Worm (Caenorhabditis elegans) whole organism, late embryonic: ENCODE results near the gene cyp-34A7.

ENCODE experiments used
- F13H6.1 ChIP-seq: sonication (generic microtip); optimal IDR thresholded peaks from 2 replicates; lab custom pipeline; 2016; ENCODE audit warnings: missing genetic modification characterization, missing compliant biosample characterization
- ama-1 ChIP-seq: fragments of 150-350 bp; optimal IDR thresholded peaks from 2 replicates; lab custom pipeline; 2014
- ceh-24 ChIP-seq: sonication (generic microtip); optimal IDR thresholded peaks from 2 replicates; lab custom pipeline; 2016; ENCODE audit warnings: mild to moderate bottlenecking, missing genetic modification characterization, missing compliant biosample characterization
- fkh-10 ChIP-seq: fragments of 150-350 bp; optimal IDR thresholded peaks from 2 replicates; lab custom pipeline; 2014; ENCODE audit warnings: missing biosample characterization, missing genetic modification reagents, missing genetic modification characterization
- npax-4 ChIP-seq: sonication (generic microtip); optimal IDR thresholded peaks from 2 replicates; lab custom pipeline; 2016; ENCODE audit warnings: missing genetic modification characterization, missing compliant biosample characterization
- pha-4 ChIP-seq: fragments of 150-350 bp; optimal IDR thresholded peaks from 2 replicates; lab custom pipeline; 2018; ENCODE audit warnings: missing biosample characterization, missing genetic modification reagents, missing genetic modification characterization
- sox-4 ChIP-seq: sonication (generic microtip); optimal IDR thresholded peaks from 2 replicates; lab custom pipeline; 2017; ENCODE audit warnings: mild to moderate bottlenecking, missing genetic modification characterization, inconsistent platforms, missing compliant biosample characterization
- tbx-2 ChIP-seq: sonication (generic microtip); optimal IDR thresholded peaks from 2 replicates; lab custom pipeline; 2016; ENCODE audit warnings: missing genetic modification characterization, missing compliant biosample characterization
- unc-42 ChIP-seq: sonication (generic microtip); optimal IDR thresholded peaks from 2 replicates; lab custom pipeline; 2016; ENCODE audit warnings: missing genotype, missing genetic modification characterization, missing compliant biosample characterization

DNA sequence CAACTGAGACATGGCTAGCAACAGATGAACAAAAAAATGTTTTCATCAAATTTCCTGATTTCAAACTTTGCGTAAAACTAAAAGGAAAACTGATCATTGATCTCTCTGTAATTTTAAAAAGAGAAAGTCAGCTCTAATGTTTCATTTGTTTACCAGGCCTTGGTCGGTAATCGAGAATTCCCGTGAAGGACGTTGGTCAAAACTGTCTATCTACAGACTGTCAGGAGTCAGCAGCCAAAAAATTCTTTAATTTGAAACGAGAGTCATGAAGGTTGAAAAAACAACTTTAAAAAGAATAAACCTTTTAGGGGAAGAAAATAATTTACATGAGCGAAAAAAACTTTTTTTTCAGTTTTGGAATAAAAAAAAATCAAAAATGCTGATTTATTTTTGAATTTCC lies 21.5 kb upstream of the cyp-34A7 start:
- TF ChIP-seq sox-4 (tag; lab: Kevin White, UChicago), result no peak
- TF ChIP-seq npax-4 (tag; lab: Kevin White, UChicago), result no peak
- no peak for TF ChIP-seq pha-4 (tag; lab: Kevin White, UChicago)
- no peak for TF ChIP-seq fkh-10 (GFP tag; lab: Kevin White, UChicago)
- no peak for TF ChIP-seq unc-42 (tag; lab: Kevin White, UChicago)
- TF ChIP-seq tbx-2 (tag; lab: Kevin White, UChicago), result no peak
- no peak for TF ChIP-seq F13H6.1
- TF ChIP-seq ceh-24 (tag; lab: Kevin White, UChicago), result no peak
- TF ChIP-seq ama-1 (lab: Kevin White, UChicago), result no peak
